Fruit fly (Drosophila melanogaster) whole organism, prepupa: ENCODE results near the gene Dhdds.

Experiments used
- CG10631 ChIP-seq: fragments of 200-800 bp; sonication (Bioruptor generic); optimal IDR thresholded peaks from 2 replicates; lab custom pipeline; 2016; ENCODE audit warnings: missing biosample characterization, missing genetic modification characterization
- CG10669 ChIP-seq: fragments of 200-800 bp; sonication (Bioruptor generic); optimal IDR thresholded peaks from 3 replicates; lab custom pipeline; 2018; ENCODE audit warnings: missing biosample characterization, mild to moderate bottlenecking, missing genetic modification characterization, moderate library complexity
- CG11762 ChIP-seq: fragments of 200-800 bp; sonication (Bioruptor generic); optimal IDR thresholded peaks from 3 replicates; lab custom pipeline; 2016; ENCODE audit warnings: missing biosample characterization, missing genetic modification characterization; ENCODE audit not compliant: insufficient read depth
- CG11902 ChIP-seq: fragments of 200-800 bp; sonication (Bioruptor generic); optimal IDR thresholded peaks from 3 replicates; lab custom pipeline; 2016; ENCODE audit warnings: missing biosample characterization, missing genetic modification characterization
- CG15336 ChIP-seq: fragments of 200-800 bp; sonication (Bioruptor generic); IDR thresholded peaks from 2 replicates; pipeline ENCODE4 v1.3.6; 2022; ENCODE audit warnings: missing biosample characterization, missing genetic modification characterization
- CG1621 ChIP-seq: fragments of 200-800 bp; sonication (Bioruptor generic); optimal IDR thresholded peaks from 3 replicates; lab custom pipeline; 2018; ENCODE audit warnings: missing biosample characterization, mild to moderate bottlenecking, missing genetic modification characterization
- CG3032 ChIP-seq: fragments of 200-800 bp; optimal IDR thresholded peaks from 2 replicates; lab custom pipeline; 2019; ENCODE audit warnings: missing biosample characterization, mild to moderate bottlenecking, missing genetic modification characterization, moderate library complexity
- CG31627 ChIP-seq: fragments of 200-800 bp; sonication (Bioruptor generic); optimal IDR thresholded peaks from 3 replicates; lab custom pipeline; 2016; ENCODE audit warnings: missing biosample characterization, missing genetic modification characterization
- CG32006 ChIP-seq: fragments of 200-800 bp; sonication (Bioruptor generic); optimal IDR thresholded peaks from 3 replicates; lab custom pipeline; 2017; ENCODE audit warnings: missing biosample characterization, mild to moderate bottlenecking, missing genetic modification characterization
- CG34406 ChIP-seq: fragments of 200-800 bp; sonication (Bioruptor generic); optimal IDR thresholded peaks from 3 replicates; lab custom pipeline; 2016; ENCODE audit warnings: missing biosample characterization, missing genetic modification characterization
- CG3919 ChIP-seq: fragments of 200-800 bp; sonication (Bioruptor generic); optimal IDR thresholded peaks from 3 replicates; lab custom pipeline; 2016; ENCODE audit warnings: missing biosample characterization, missing genetic modification characterization
- CG4318 ChIP-seq: fragments of 200-800 bp; sonication (Bioruptor generic); optimal IDR thresholded peaks from 3 replicates; lab custom pipeline; 2017; ENCODE audit warnings: missing biosample characterization, mild to moderate bottlenecking, missing genetic modification characterization
- CG6163 ChIP-seq: fragments of 200-800 bp; sonication (Bioruptor generic); IDR thresholded peaks from 3 replicates; pipeline ENCODE4 v1.3.6; 2022; ENCODE audit warnings: missing biosample characterization, missing genetic modification characterization
- CG6792 ChIP-seq: fragments of 200-800 bp; sonication (Bioruptor generic); optimal IDR thresholded peaks from 3 replicates; lab custom pipeline; 2016; ENCODE audit warnings: missing biosample characterization, missing genetic modification characterization
- CG6808 ChIP-seq: fragments of 200-800 bp; sonication (Bioruptor generic); optimal IDR thresholded peaks from 3 replicates; lab custom pipeline; 2017; ENCODE audit warnings: missing biosample characterization, missing genetic modification characterization, mild to moderate bottlenecking, moderate library complexity, missing genetic modification reagents
- CG6854 ChIP-seq: fragments of 200-800 bp; sonication (Bioruptor generic); optimal IDR thresholded peaks from 2 replicates; lab custom pipeline; 2017; ENCODE audit warnings: missing biosample characterization, mild to moderate bottlenecking, missing genetic modification characterization
- CG7368 ChIP-seq: fragments of 200-800 bp; sonication (Bioruptor generic); optimal IDR thresholded peaks from 3 replicates; lab custom pipeline; 2016; ENCODE audit warnings: missing biosample characterization, missing genetic modification characterization
- CG8119 ChIP-seq: fragments of 200-800 bp; sonication (Bioruptor generic); IDR thresholded peaks from 3 replicates; pipeline ENCODE4 v1.3.6; 2022; ENCODE audit warnings: missing biosample characterization, missing genetic modification characterization
- CG8319 ChIP-seq: fragments of 200-800 bp; sonication (Bioruptor generic); optimal IDR thresholded peaks from 3 replicates; lab custom pipeline; 2016; ENCODE audit warnings: missing biosample characterization, missing genetic modification characterization
- CG8632 ChIP-seq: fragments of 200-800 bp; sonication (Bioruptor generic); optimal IDR thresholded peaks from 3 replicates; lab custom pipeline; 2016; ENCODE audit warnings: missing biosample characterization, missing genetic modification characterization
- Eip75B ChIP-seq: fragments of 200-800 bp; sonication (Bioruptor generic); optimal IDR thresholded peaks from 3 replicates; lab custom pipeline; 2016; ENCODE audit warnings: missing biosample characterization, missing genetic modification characterization
- Eip78C ChIP-seq: fragments of 200-800 bp; sonication (Bioruptor generic); peaks from one replicate; lab custom pipeline; 2016; ENCODE audit warnings: missing biosample characterization, missing genetic modification characterization
- Eip93F ChIP-seq: fragments of 200-800 bp; sonication (Bioruptor generic); optimal IDR thresholded peaks from 2 replicates; lab custom pipeline; 2016; ENCODE audit warnings: missing biosample characterization, mild to moderate bottlenecking, missing genetic modification characterization
- Ets21C ChIP-seq: fragments of 200-800 bp; sonication (Bioruptor generic); optimal IDR thresholded peaks from 3 replicates; lab custom pipeline; 2016; ENCODE audit warnings: missing biosample characterization, missing genetic modification characterization
- Ets96B ChIP-seq: fragments of 200-800 bp; optimal IDR thresholded peaks from 2 replicates; lab custom pipeline; 2019; ENCODE audit warnings: missing biosample characterization, mild to moderate bottlenecking, missing genetic modification characterization, moderate library complexity
- Gug ChIP-seq: fragments of 200-800 bp; sonication (Bioruptor generic); IDR thresholded peaks from 2 replicates; pipeline ENCODE4 v1.3.6; 2022; ENCODE audit warnings: missing biosample characterization, missing genetic modification characterization
- Hr38 ChIP-seq: sonication (Bioruptor generic); optimal IDR thresholded peaks from 2 replicates; lab custom pipeline; 2016; ENCODE audit warnings: missing biosample characterization, missing genetic modification characterization
- Hr39 ChIP-seq: fragments of 200-800 bp; sonication (Bioruptor generic); optimal IDR thresholded peaks from 2 replicates; lab custom pipeline; 2016; ENCODE audit warnings: missing biosample characterization, missing genetic modification characterization
- Hr4 ChIP-seq: fragments of 200-800 bp; sonication (Bioruptor generic); optimal IDR thresholded peaks from 3 replicates; lab custom pipeline; 2016; ENCODE audit warnings: missing biosample characterization, missing genetic modification characterization
- Lpt ChIP-seq: fragments of 200-800 bp; sonication (Bioruptor generic); optimal IDR thresholded peaks from 3 replicates; lab custom pipeline; 2016; ENCODE audit warnings: missing biosample characterization, missing genetic modification characterization
- Met ChIP-seq: fragments of 200-800 bp; sonication (Bioruptor generic); optimal IDR thresholded peaks from 3 replicates; lab custom pipeline; 2016; ENCODE audit warnings: missing biosample characterization, missing genetic modification characterization
- OdsH ChIP-seq: fragments of 200-800 bp; sonication (Bioruptor generic); optimal IDR thresholded peaks from 3 replicates; lab custom pipeline; 2016; ENCODE audit warnings: missing biosample characterization, missing genetic modification characterization
- Smox ChIP-seq: fragments of 200-800 bp; sonication (Bioruptor generic); optimal IDR thresholded peaks from 3 replicates; lab custom pipeline; 2016; ENCODE audit warnings: missing biosample characterization, missing genetic modification characterization
- Sox102F ChIP-seq: fragments of 200-800 bp; sonication (Bioruptor generic); optimal IDR thresholded peaks from 2 replicates; lab custom pipeline; 2016; ENCODE audit warnings: missing biosample characterization, mild to moderate bottlenecking, missing genetic modification characterization
- Sox14 ChIP-seq: fragments of 200-800 bp; sonication (Bioruptor generic); optimal IDR thresholded peaks from 3 replicates; lab custom pipeline; 2016; ENCODE audit warnings: missing biosample characterization, missing genetic modification characterization
- Sox15 ChIP-seq: fragments of 200-800 bp; sonication (Bioruptor generic); optimal IDR thresholded peaks from 3 replicates; lab custom pipeline; 2016; ENCODE audit warnings: missing biosample characterization, missing genetic modification characterization
- achi ChIP-seq: fragments of 200-800 bp; sonication (Bioruptor generic); optimal IDR thresholded peaks from 3 replicates; lab custom pipeline; 2016; ENCODE audit warnings: missing biosample characterization, missing genetic modification characterization
- acj6 ChIP-seq: fragments of 200-800 bp; sonication (Bioruptor generic); optimal IDR thresholded peaks from 3 replicates; lab custom pipeline; 2016; ENCODE audit warnings: missing biosample characterization, missing genetic modification characterization
- cyc ChIP-seq: fragments of 200-800 bp; sonication (Bioruptor generic); optimal IDR thresholded peaks from 3 replicates; lab custom pipeline; 2016; ENCODE audit warnings: missing biosample characterization, missing genetic modification characterization
- dac ChIP-seq: fragments of 200-800 bp; sonication (Bioruptor generic); optimal IDR thresholded peaks from 2 replicates; lab custom pipeline; 2017; ENCODE audit warnings: missing biosample characterization, mild to moderate bottlenecking, missing genetic modification characterization
- dsx ChIP-seq: fragments of 200-800 bp; optimal IDR thresholded peaks from 3 replicates; lab custom pipeline; 2019; ENCODE audit warnings: missing biosample characterization, mild to moderate bottlenecking, missing genetic modification characterization, moderate library complexity; ENCODE audit not compliant: poor library complexity, severe bottlenecking
- eg ChIP-seq: fragments of 200-800 bp; sonication (Bioruptor generic); IDR thresholded peaks from 3 replicates; pipeline ENCODE4 v1.3.6; 2022; ENCODE audit warnings: missing biosample characterization, missing genetic modification characterization
- esn ChIP-seq: fragments of 200-800 bp; sonication (Bioruptor generic); optimal IDR thresholded peaks from 2 replicates; lab custom pipeline; 2016; ENCODE audit warnings: missing biosample characterization, mild to moderate bottlenecking, missing genetic modification characterization, moderate library complexity
- fd59A ChIP-seq: fragments of 200-800 bp; sonication (Bioruptor generic); optimal IDR thresholded peaks from 2 replicates; lab custom pipeline; 2017; ENCODE audit warnings: missing biosample characterization, mild to moderate bottlenecking, missing genetic modification characterization, missing genetic modification reagents
- fkh ChIP-seq: fragments of 200-800 bp; sonication (Bioruptor generic); optimal IDR thresholded peaks from 3 replicates; lab custom pipeline; 2017; ENCODE audit warnings: missing biosample characterization, mild to moderate bottlenecking, missing genetic modification characterization, moderate library complexity
- net ChIP-seq: fragments of 200-800 bp; sonication (Bioruptor generic); optimal IDR thresholded peaks from 3 replicates; lab custom pipeline; 2016; ENCODE audit warnings: missing biosample characterization, missing genetic modification characterization
- pdm3 ChIP-seq: fragments of 200-800 bp; sonication (Bioruptor generic); optimal IDR thresholded peaks from 3 replicates; lab custom pipeline; 2016; ENCODE audit warnings: missing biosample characterization, missing genetic modification characterization
- salr ChIP-seq, 2 experiments: fragments of 200-800 bp; sonication (Bioruptor generic); optimal IDR thresholded peaks; 3 replicates each; lab custom pipeline; 2016 to 2018; ENCODE audit warnings: missing biosample characterization in 2 of 2, missing genetic modification characterization in 2 of 2, mild to moderate bottlenecking in 1 of 2
- spab ChIP-seq: fragments of 200-800 bp; sonication (Bioruptor generic); optimal IDR thresholded peaks from 2 replicates; lab custom pipeline; 2017; ENCODE audit warnings: missing biosample characterization, mild to moderate bottlenecking, missing genetic modification characterization, missing genetic modification reagents
- ss ChIP-seq, 2 experiments: fragments of 200-800 bp; sonication (Bioruptor generic); optimal IDR thresholded peaks; 2 replicates in 1 of 2; 3 replicates in 1 of 2; lab custom pipeline; 2017 to 2018; ENCODE audit warnings: mild to moderate bottlenecking in 2 of 2, missing biosample characterization in 2 of 2, missing genetic modification characterization in 2 of 2, moderate library complexity in 1 of 2
- svp ChIP-seq: fragments of 200-800 bp; sonication (Bioruptor generic); peaks from one replicate; lab custom pipeline; 2016; ENCODE audit warnings: missing biosample characterization, missing genetic modification characterization
- topi ChIP-seq: fragments of 200-800 bp; sonication (Bioruptor generic); optimal IDR thresholded peaks from 3 replicates; lab custom pipeline; 2016; ENCODE audit warnings: missing biosample characterization, missing genetic modification characterization

Dhdds gene

dm6 chrX:7934679-7935078, 1.5 kb upstream of the Dhdds start, which contains the start of gene RpS14b:
Gene RpS14b (plus strand): TSS chrX:7934898.
- TF ChIP-seq Hr4 (GFP tag; lab: Kevin White, UChicago) = no peak
- peak; percentile 25 for TF ChIP-seq acj6 (GFP tag; lab: Kevin White, UChicago)
- peak; percentile 54 for TF ChIP-seq pdm3 (GFP tag; lab: Kevin White, UChicago)
- peak; percentile 36 for TF ChIP-seq Eip75B
- TF ChIP-seq CG8632 = peak; percentile 57
- peak; percentile 67 for TF ChIP-seq net (GFP tag; lab: Kevin White, UChicago)
- TF ChIP-seq OdsH (GFP tag; lab: Kevin White, UChicago) = peak; percentile 56
- TF ChIP-seq Gug = no peak; the same call in 1 of the 2 replicates
- peak; percentile 55 for TF ChIP-seq Smox
- no peak for TF ChIP-seq CG11762 (GFP tag; lab: Kevin White, UChicago)
- peak; percentile 29; the same call in 1 of the 2 replicates for TF ChIP-seq CG15336 (GFP tag; lab: Robert Waterston, UW)
- TF ChIP-seq topi (GFP tag; lab: Kevin White, UChicago) = peak; percentile 71
- TF ChIP-seq CG10631 (GFP tag; lab: Kevin White, UChicago) = peak; percentile 44
- TF ChIP-seq Sox15 (GFP tag; lab: Kevin White, UChicago) = no peak
- TF ChIP-seq CG8319 (GFP tag; lab: Kevin White, UChicago) = peak; percentile 18
- peak; percentile 4 to 57 for TF ChIP-seq salr (GFP tag; optimal IDR thresholded peaks at IDR 0.05; lab: Kevin White, UChicago)
- TF ChIP-seq Ets96B = peak; percentile 14
- peak; percentile 43 for TF ChIP-seq dac
- TF ChIP-seq spab (GFP tag; lab: Kevin White, UChicago) = peak; percentile 7
- TF ChIP-seq CG32006 (GFP tag; lab: Kevin White, UChicago) = peak; percentile 36
- TF ChIP-seq Eip78C (GFP tag; lab: Kevin White, UChicago) = peak; percentile 77
- TF ChIP-seq dsx (GFP tag; lab: Kevin White, UChicago) = peak; percentile 8
- peak; percentile 39 for TF ChIP-seq fd59A
- peak; percentile 54 for TF ChIP-seq CG1621 (tag; lab: Kevin White, UChicago)
- peak; percentile 58 for TF ChIP-seq Sox102F
- TF ChIP-seq CG8119 (GFP tag; lab: Robert Waterston, UW) = no peak; the same call in 2 of the 3 replicates
- TF ChIP-seq Eip93F (GFP tag; lab: Kevin White, UChicago) = no peak
- no peak for TF ChIP-seq Lpt
- peak; percentile 66 for TF ChIP-seq cyc (GFP tag; lab: Kevin White, UChicago)
- TF ChIP-seq esn = peak; percentile 77
- peak; percentile 59 for TF ChIP-seq CG31627 (GFP tag; lab: Kevin White, UChicago)
- TF ChIP-seq eg (GFP tag; lab: Robert Waterston, UW) = peak; percentile 75
- peak; percentile 60 for TF ChIP-seq fkh (GFP tag; lab: Kevin White, UChicago)
- peak; percentile 64 for TF ChIP-seq achi (GFP tag; lab: Kevin White, UChicago)
- TF ChIP-seq Sox14 (GFP tag; lab: Kevin White, UChicago) = peak; percentile 48
- TF ChIP-seq Hr38 (GFP tag; lab: Kevin White, UChicago) = no peak
- no peak for TF ChIP-seq Ets21C (GFP tag; lab: Kevin White, UChicago)
- peak; percentile 46 for TF ChIP-seq CG3032
- TF ChIP-seq CG10669 = peak; percentile 28
- TF ChIP-seq CG7368 = peak; percentile 70
- peak; percentile 62 for TF ChIP-seq CG6808
- TF ChIP-seq svp (GFP tag; lab: Kevin White, UChicago) = peak; percentile 21
- TF ChIP-seq CG11902 (GFP tag; lab: Kevin White, UChicago) = peak; percentile 30
- TF ChIP-seq CG4318 (GFP tag; lab: Kevin White, UChicago) = no peak
- TF ChIP-seq Met (GFP tag; lab: Kevin White, UChicago) = peak; percentile 68
- peak; percentile 59 to 70 for TF ChIP-seq ss (GFP tag; optimal IDR thresholded peaks at IDR 0.05; lab: Kevin White, UChicago)
- peak; percentile 49 for TF ChIP-seq Hr39 (GFP tag; lab: Kevin White, UChicago)
- peak; percentile 71 for TF ChIP-seq CG6854 (GFP tag; lab: Kevin White, UChicago)
- peak; percentile 68 for TF ChIP-seq CG3919
- peak; percentile 54 for TF ChIP-seq CG6792 (GFP tag; lab: Kevin White, UChicago)
- peak; percentile 81 for TF ChIP-seq CG6163 (GFP tag; lab: Robert Waterston, UW)
- peak; percentile 63 for TF ChIP-seq CG34406 (GFP tag; lab: Kevin White, UChicago)
